Fruit fly (Drosophila melanogaster): Measurements from ENCODE around the gene Atg4b.
A peak's percentile ranks its signal among the peaks of the same experiment; 100 is the strongest.

Atg4b gene

dm6 chr3R:15342926-15343685 is 13.6 kb downstream of the Atg4b start, which contains the start of gene Nagk (continued):
- TF ChIP-seq Nf-YC (tag; optimal IDR thresholded peaks at IDR 0.05) = peak; percentile 66
- TF ChIP-seq Drgx (GFP tag; IDR thresholded peaks at IDR 0.05) = no peak; the same call in 1 of the 2 replicates
- TF ChIP-seq ham (GFP tag; IDR thresholded peaks at IDR 0.05) = no peak
- TF ChIP-seq nom (GFP tag; optimal IDR thresholded peaks at IDR 0.05) = no peak
- no peak for TF ChIP-seq HLHmδ (GFP tag; optimal IDR thresholded peaks at IDR 0.05)
- TF ChIP-seq slbo (GFP tag; IDR thresholded peaks at IDR 0.05) = peak; percentile 71
- TF ChIP-seq CG6175 (GFP tag; IDR thresholded peaks at IDR 0.05) = no peak
- TF ChIP-seq hkb (optimal IDR thresholded peaks at IDR 0.05) = no peak
- peak; percentile 49; the same call in 1 of the 2 replicates for TF ChIP-seq hkb (GFP tag; IDR thresholded peaks at IDR 0.05)
- 0 out of 2 replicates have a peak, but pooled peaks have one; percentile 6 for TF ChIP-seq stc (GFP tag; IDR thresholded peaks at IDR 0.05)
- no peak for TF ChIP-seq ATbp (GFP tag; optimal IDR thresholded peaks at IDR 0.05)
- TF ChIP-seq CG1529 (GFP tag; optimal IDR thresholded peaks at IDR 0.05) = peak; percentile 47
- TF ChIP-seq sima (GFP tag; optimal IDR thresholded peaks at IDR 0.05) = no peak
- no peak for TF ChIP-seq so (GFP tag; IDR thresholded peaks at IDR 0.05)
- TF ChIP-seq pb (GFP tag; optimal IDR thresholded peaks at IDR 0.05) = no peak
- TF ChIP-seq Bgb (GFP tag; IDR thresholded peaks at IDR 0.05; ENCODE audit: partially characterized antibody) = peak; percentile 63; the same call in 1 of the 2 replicates
- peak; percentile 19; the same call in 1 of the 3 replicates for TF ChIP-seq CG11695 (GFP tag; IDR thresholded peaks at IDR 0.05)
- no peak for TF ChIP-seq hth (optimal IDR thresholded peaks at IDR 0.05)
- TF ChIP-seq pita (GFP tag; optimal IDR thresholded peaks at IDR 0.05) = no peak
- peak; percentile 31; the same call in 1 of the 2 replicates for TF ChIP-seq Adf1 (GFP tag; IDR thresholded peaks at IDR 0.05)
- TF ChIP-seq CG8478 (optimal IDR thresholded peaks at IDR 0.05) = no peak
- peak; percentile 73 for TF ChIP-seq gem (tag; optimal IDR thresholded peaks at IDR 0.05)
- TF ChIP-seq CG6254 (GFP tag; optimal IDR thresholded peaks at IDR 0.05) = no peak
- no peak for TF ChIP-seq sc (optimal IDR thresholded peaks at IDR 0.05)
- no peak for TF ChIP-seq sc (GFP tag; optimal IDR thresholded peaks at IDR 0.05)
- TF ChIP-seq NK7.1 (GFP tag; optimal IDR thresholded peaks at IDR 0.05) = peak; percentile 20
- no peak for TF ChIP-seq p53 (GFP tag; optimal IDR thresholded peaks at IDR 0.05)
- peak; percentile 82 for TF ChIP-seq CG18262 (tag; optimal IDR thresholded peaks at IDR 0.05)
- TF ChIP-seq Bdp1 (GFP tag; optimal IDR thresholded peaks at IDR 0.05) = no peak
- peak; percentile 29 for TF ChIP-seq ewg (GFP tag; optimal IDR thresholded peaks at IDR 0.05)
- 0 out of 3 replicates have a peak, but pooled peaks have one; percentile 17 for TF ChIP-seq Optix (GFP tag; IDR thresholded peaks at IDR 0.05)
- TF ChIP-seq CG18011 (GFP tag; optimal IDR thresholded peaks at IDR 0.05) = peak; percentile 36
- TF ChIP-seq ap (GFP tag; IDR thresholded peaks at IDR 0.05) = no peak
- TF ChIP-seq dysf (GFP tag; IDR thresholded peaks at IDR 0.05) = peak; percentile 34; the same call in 2 of the 3 replicates
- no peak for TF ChIP-seq ato (GFP tag; IDR thresholded peaks at IDR 0.05; ENCODE audit: partially characterized antibody)
- TF ChIP-seq Six4 (GFP tag; optimal IDR thresholded peaks at IDR 0.05) = peak; percentile 56
- no peak for TF ChIP-seq CG7987 (GFP tag; optimal IDR thresholded peaks at IDR 0.05)
- TF ChIP-seq Deaf1 (tag; optimal IDR thresholded peaks at IDR 0.05) = peak; percentile 50
- TF ChIP-seq dimm (GFP tag; IDR thresholded peaks at IDR 0.05) = no peak
- 0 out of 2 replicates have a peak, but pooled peaks have one; percentile 27 for TF ChIP-seq sob (GFP tag; IDR thresholded peaks at IDR 0.05)
- peak; percentile 53 for TF ChIP-seq CG11723 (GFP tag; optimal IDR thresholded peaks at IDR 0.05)
- no peak for TF ChIP-seq GATAe (GFP tag; conservative IDR thresholded peaks at IDR 0.05)
- TF ChIP-seq Max (GFP tag; optimal IDR thresholded peaks at IDR 0.05) = peak; percentile 67
- peak; percentile 4 for TF ChIP-seq CG12071 (GFP tag; optimal IDR thresholded peaks at IDR 0.05)
- TF ChIP-seq CG18619 (GFP tag; optimal IDR thresholded peaks at IDR 0.05) = peak; percentile 78
- TF ChIP-seq CG17829 (tag; optimal IDR thresholded peaks at IDR 0.05) = peak; percentile 39
- TF ChIP-seq Stat92E (GFP tag; optimal IDR thresholded peaks at IDR 0.05) = no peak
- peak; percentile 12 for TF ChIP-seq CG12942 (GFP tag; optimal IDR thresholded peaks at IDR 0.05)
- TF ChIP-seq CG15514 (GFP tag; optimal IDR thresholded peaks at IDR 0.05) = peak; percentile 27
- TF ChIP-seq CG6854 (GFP tag; optimal IDR thresholded peaks at IDR 0.05) = peak; percentile 45
